Worm (Caenorhabditis elegans) whole organism, L3 larva: ENCODE results near the gene fbxa-74.

Experiments used
- aly-2 ChIP-seq: fragments of 150-350 bp; optimal IDR thresholded peaks from 2 replicates; lab custom pipeline; 2014; ENCODE audit warnings: missing biosample characterization, missing genetic modification characterization
- elt-2 ChIP-seq: sonication (generic microtip); optimal IDR thresholded peaks from 2 replicates; lab custom pipeline; 2016; ENCODE audit warnings: missing genetic modification reagents, mild to moderate bottlenecking, missing genetic modification characterization, missing compliant biosample characterization
- elt-3 ChIP-seq, 3 experiments: fragments of 150-350 bp in 1 of 3; sonication (generic microtip) in 2 of 3; optimal IDR thresholded peaks; 2 replicates in 2 of 3; 4 replicates in 1 of 3; lab custom pipeline; 2014 to 2017; ENCODE audit warnings: missing biosample characterization in 3 of 3, missing genetic modification characterization in 3 of 3
- lin-39 ChIP-seq: fragments of 150-350 bp; optimal IDR thresholded peaks from 2 replicates; lab custom pipeline; 2018; ENCODE audit warnings: missing biosample characterization, missing genetic modification reagents, missing genetic modification characterization
- nhr-77 ChIP-seq: fragments of 150-350 bp; optimal IDR thresholded peaks from 2 replicates; lab custom pipeline; 2014; ENCODE audit warnings: missing biosample characterization, missing genetic modification characterization
- pha-4 ChIP-seq: fragments of 150-350 bp; optimal IDR thresholded peaks from 2 replicates; lab custom pipeline; 2014; ENCODE audit warnings: missing biosample characterization, missing genetic modification reagents, missing genetic modification characterization
- skn-1 ChIP-seq: fragments of 150-350 bp; optimal IDR thresholded peaks from 2 replicates; lab custom pipeline; 2014; ENCODE audit warnings: missing biosample characterization, missing genetic modification characterization
- snpc-4 ChIP-seq: fragments of 150-350 bp; optimal IDR thresholded peaks from 2 replicates; lab custom pipeline; 2014; ENCODE audit warnings: missing biosample characterization, missing genetic modification characterization
- ztf-4 ChIP-seq: fragments of 150-350 bp; optimal IDR thresholded peaks from 2 replicates; lab custom pipeline; 2014; ENCODE audit warnings: missing biosample characterization, missing genetic modification characterization

ce11 chrIII:1695006-1695405 is 3.8 kb downstream of the fbxa-74 start, which contains the start of gene srd-64:
- no peak for TF ChIP-seq nhr-77
- no peak for TF ChIP-seq skn-1 (tag; lab: Kevin White, UChicago)
- TF ChIP-seq lin-39 (tag; lab: Kevin White, UChicago): no peak
- TF ChIP-seq elt-3 (tag; optimal IDR thresholded peaks at IDR 0.05; lab: Kevin White, UChicago): no peak
- no peak for TF ChIP-seq aly-2
- no peak for TF ChIP-seq snpc-4 (tag; lab: Kevin White, UChicago)
- no peak for TF ChIP-seq ztf-4 (tag; lab: Kevin White, UChicago)
- TF ChIP-seq pha-4 (tag; lab: Kevin White, UChicago): no peak
- no peak for TF ChIP-seq elt-2
